Worm (Caenorhabditis elegans): Measurements from ENCODE around the gene srh-233.

Gene srh-233

ce11 chrV:20087635-20088034 is 38.5 kb downstream of the srh-233 start, which contains the start of gene fre-1:
fre-1 (minus strand) TSS chrV:20087735.
- TF ChIP-seq ceh-8 (GFP tag; optimal IDR thresholded peaks at IDR 0.05) = no peak
- no peak for TF ChIP-seq lin-13 (GFP tag; optimal IDR thresholded peaks at IDR 0.05)
- TF ChIP-seq unc-30 (tag; optimal IDR thresholded peaks at IDR 0.05) = no peak
- TF ChIP-seq ztf-4 (tag; optimal IDR thresholded peaks at IDR 0.05) = no peak
- no peak for TF ChIP-seq lir-3 (tag; optimal IDR thresholded peaks at IDR 0.05; ENCODE audit: poor library complexity)

- TF ChIP-seq rnt-1 (tag; optimal IDR thresholded peaks at IDR 0.05) = peak; percentile 35
These were observed 39.2 kb downstream of the srh-233 start for ce11 chrV:20088340-20088739.

DNA sequence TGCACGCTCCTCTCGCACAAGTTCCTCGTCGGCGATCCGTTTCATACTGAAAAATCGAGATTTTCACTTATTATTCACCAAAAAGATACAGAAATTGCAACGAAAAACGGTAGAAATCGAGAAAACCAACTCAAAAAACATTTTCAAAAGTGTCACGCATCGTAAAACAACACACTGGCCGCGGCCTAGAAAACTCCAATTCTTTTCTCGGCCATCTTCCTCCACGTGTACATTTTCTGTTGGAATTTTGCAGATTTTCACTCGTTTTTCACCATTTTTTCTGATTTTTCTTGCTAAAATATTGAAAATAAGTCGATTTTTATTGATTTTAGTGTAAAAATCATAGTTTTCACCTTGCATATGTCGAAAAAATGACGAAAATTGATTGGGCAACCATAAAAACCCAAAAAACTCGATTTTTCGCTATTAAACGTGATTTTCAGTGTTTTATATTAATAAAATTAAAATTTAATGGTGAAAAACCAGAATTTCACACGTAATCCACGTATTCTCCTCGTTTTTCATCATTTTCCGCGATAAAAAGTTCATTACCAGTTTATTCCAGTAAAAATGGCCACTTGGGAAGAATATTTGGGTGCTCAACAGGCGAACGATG is 41.6 kb downstream of the srh-233 start, which contains the start of the genes dcs-1 and sec-23:
Gene dcs-1, minus strand, starts transcription at position 46 of the 616 bp plus-strand sequence.
Gene sec-23, plus strand, starts transcription at position 566 of the 616 bp plus-strand sequence.
- no peak for TF ChIP-seq unc-130 (tag; optimal IDR thresholded peaks at IDR 0.05)
- no peak for TF ChIP-seq mab-9 (GFP tag; IDR thresholded peaks at IDR 0.05)
- no peak for TF ChIP-seq nhr-20 (tag; optimal IDR thresholded peaks at IDR 0.05)
- no peak for TF ChIP-seq pag-3 (tag; optimal IDR thresholded peaks at IDR 0.05; ENCODE audit: borderline replicate concordance, insufficient read depth)
- TF ChIP-seq elt-3 (tag; optimal IDR thresholded peaks at IDR 0.05) = no peak
- no peak for TF ChIP-seq lir-3 (tag; optimal IDR thresholded peaks at IDR 0.05; ENCODE audit: poor library complexity)
- no peak for TF ChIP-seq skn-1 (tag; optimal IDR thresholded peaks at IDR 0.05)
- TF ChIP-seq ceh-90 (tag; optimal IDR thresholded peaks at IDR 0.05) = peak; percentile 77
- TF ChIP-seq efl-1 (optimal IDR thresholded peaks at IDR 0.05) = peak; percentile 17 to 18
- peak in 1 of 2 experiments; percentile 44 for TF ChIP-seq efl-1 (GFP tag; optimal IDR thresholded peaks at IDR 0.05 in 1 of 2)
- no peak for TF ChIP-seq C16A3.4 (tag; optimal IDR thresholded peaks at IDR 0.05)
- peak; percentile 1 for TF ChIP-seq fkh-8 (tag; optimal IDR thresholded peaks at IDR 0.05)
- no peak for TF ChIP-seq nhr-237 (tag; optimal IDR thresholded peaks at IDR 0.05)
- no peak for TF ChIP-seq F16B12.6 (tag; optimal IDR thresholded peaks at IDR 0.05)
- TF ChIP-seq mef-2 (tag; optimal IDR thresholded peaks at IDR 0.05) = no peak
- no peak for TF ChIP-seq fos-1 (tag; optimal IDR thresholded peaks at IDR 0.05)
- TF ChIP-seq sptf-1 (tag; optimal IDR thresholded peaks at IDR 0.05) = no peak
- TF ChIP-seq hlh-17 (GFP tag; optimal IDR thresholded peaks at IDR 0.05; ENCODE audit: borderline replicate concordance) = no peak
- TF ChIP-seq irx-1 (tag; optimal IDR thresholded peaks at IDR 0.05) = peak; percentile 11
- no peak for TF ChIP-seq pqm-1 (tag; optimal IDR thresholded peaks at IDR 0.05)
- TF ChIP-seq nhr-47 (tag; optimal IDR thresholded peaks at IDR 0.05) = peak; percentile 7
- TF ChIP-seq unc-30 (tag; optimal IDR thresholded peaks at IDR 0.05) = no peak
- TF ChIP-seq tbx-2 (tag; optimal IDR thresholded peaks at IDR 0.05) = peak; percentile 21
- peak; percentile 20 for TF ChIP-seq nhr-71 (tag; optimal IDR thresholded peaks at IDR 0.05)
- TF ChIP-seq swsn-7 (tag; optimal IDR thresholded peaks at IDR 0.05) = no peak
- TF ChIP-seq ceh-82 (tag; optimal IDR thresholded peaks at IDR 0.05) = peak in 1 of 3 experiments; percentile 20
- no peak for TF ChIP-seq fkh-4 (tag; optimal IDR thresholded peaks at IDR 0.05; ENCODE audit: borderline replicate concordance)
- TF ChIP-seq lin-35 (GFP tag; optimal IDR thresholded peaks at IDR 0.05) = peak in 1 of 2 experiments; percentile 26
- peak; percentile 18 for TF ChIP-seq xbp-1 (tag; optimal IDR thresholded peaks at IDR 0.05)
- peak in 1 of 2 experiments; percentile 6 for TF ChIP-seq mdl-1 (tag; optimal IDR thresholded peaks at IDR 0.05)
- TF ChIP-seq mep-1 (tag; optimal IDR thresholded peaks at IDR 0.05) = peak; percentile 33
- peak; percentile 83 for TF ChIP-seq rnt-1 (tag; optimal IDR thresholded peaks at IDR 0.05)
- TF ChIP-seq nhr-28 (tag; optimal IDR thresholded peaks at IDR 0.05) = no peak
- TF ChIP-seq sup-37 (GFP tag; optimal IDR thresholded peaks at IDR 0.05) = no peak
- no peak for TF ChIP-seq zag-1 (tag; optimal IDR thresholded peaks at IDR 0.05)
- TF ChIP-seq dpl-1 (GFP tag; optimal IDR thresholded peaks at IDR 0.05) = peak in 1 of 3 experiments; percentile 23
- TF ChIP-seq hpl-2 (GFP tag; optimal IDR thresholded peaks at IDR 0.05) = no peak
- TF ChIP-seq egl-27 (tag; optimal IDR thresholded peaks at IDR 0.05) = no peak
- no peak for TF ChIP-seq C34B4.2 (tag; optimal IDR thresholded peaks at IDR 0.05)
- TF ChIP-seq nhr-85 (tag) = no peak
- TF ChIP-seq zip-4 (GFP tag; optimal IDR thresholded peaks at IDR 0.05) = no peak
- TF ChIP-seq nhr-12 (tag; optimal IDR thresholded peaks at IDR 0.05) = no peak
- peak; percentile 13 to 15 for TF ChIP-seq lsy-2 (tag; optimal IDR thresholded peaks at IDR 0.05)
- TF ChIP-seq tlp-1 (tag; optimal IDR thresholded peaks at IDR 0.05) = no peak
- no peak for TF ChIP-seq unc-62 (GFP tag; optimal IDR thresholded peaks at IDR 0.05)
